Fruit fly (Drosophila melanogaster) whole organism, wandering third instar larva: Measurements from ENCODE around the gene bun.

Experiments used
- CrebA ChIP-seq: fragments of 200-800 bp; sonication (Bioruptor generic); optimal IDR thresholded peaks from 2 replicates; lab custom pipeline; 2016; ENCODE audit warnings: missing biosample characterization, mild to moderate bottlenecking, missing genetic modification characterization, borderline replicate concordance
- Dfd ChIP-seq: fragments of >200 bp; optimal IDR thresholded peaks from 2 replicates; lab custom pipeline; 2017; ENCODE audit warnings: missing biosample characterization, missing genetic modification characterization
- Dif ChIP-seq: fragments of 200-275, 200-300 bp; sonication (Bioruptor generic); optimal IDR thresholded peaks from 2 replicates; lab custom pipeline; 2018; ENCODE audit warnings: missing biosample characterization, missing genetic modification characterization; ENCODE audit not compliant: partially characterized antibody
- GATAd ChIP-seq: sonication (Bioruptor generic); optimal IDR thresholded peaks from 2 replicates; lab custom pipeline; 2016; ENCODE audit warnings: missing biosample characterization, missing genetic modification characterization
- HLH106 ChIP-seq: fragments of 200-800 bp; optimal IDR thresholded peaks from 3 replicates; lab custom pipeline; 2019; ENCODE audit warnings: missing biosample characterization, mild to moderate bottlenecking, missing genetic modification characterization, moderate library complexity
- Hnf4 ChIP-seq: fragments of 200-800 bp; sonication (Bioruptor generic); optimal IDR thresholded peaks from 2 replicates; lab custom pipeline; 2016; ENCODE audit warnings: missing biosample characterization, mild to moderate bottlenecking, missing genetic modification characterization
- Hr78 ChIP-seq: fragments of >200 bp; optimal IDR thresholded peaks from 2 replicates; lab custom pipeline; 2017; ENCODE audit warnings: missing biosample characterization, missing genetic modification characterization
- Hr83 ChIP-seq: fragments of 200-300 bp; sonication (Bioruptor generic); optimal IDR thresholded peaks from 2 replicates; lab custom pipeline; 2016; ENCODE audit warnings: missing biosample characterization, mild to moderate bottlenecking, missing genetic modification characterization, moderate library complexity; ENCODE audit not compliant: poor library complexity, severe bottlenecking
- Myc ChIP-seq: fragments of >200 bp; optimal IDR thresholded peaks from 2 replicates; lab custom pipeline; 2017
- N ChIP-seq: fragments of >200 bp; optimal IDR thresholded peaks from 2 replicates; lab custom pipeline; 2018; ENCODE audit warnings: missing biosample characterization, missing external identifiers, missing genetic modification characterization
- Rel ChIP-seq, 2 experiments: fragments of 200-800 bp; sonication (Bioruptor generic) in 1 of 2; optimal IDR thresholded peaks; 2 replicates in 1 of 2; 3 replicates in 1 of 2; lab custom pipeline; 2016 to 2019; ENCODE audit warnings: mild to moderate bottlenecking in 2 of 2, missing biosample characterization in 2 of 2, missing genetic modification characterization in 2 of 2, moderate library complexity in 1 of 2
- Sp1 ChIP-seq: fragments of 200-800 bp; sonication (Bioruptor generic); optimal IDR thresholded peaks from 3 replicates; lab custom pipeline; 2019; ENCODE audit warnings: missing biosample characterization, mild to moderate bottlenecking, missing genetic modification characterization, moderate library complexity
- Vsx2 ChIP-seq: fragments of 200-300, 225-300 bp; sonication (Bioruptor generic); optimal IDR thresholded peaks from 2 replicates; lab custom pipeline; 2018; ENCODE audit warnings: missing biosample characterization, missing genetic modification characterization; ENCODE audit not compliant: partially characterized antibody
- br ChIP-seq: fragments of 200-800 bp; sonication (Bioruptor generic); optimal IDR thresholded peaks from 2 replicates; lab custom pipeline; 2016; ENCODE audit warnings: missing biosample characterization, missing genetic modification characterization
- brk ChIP-seq: fragments of 200-800 bp; sonication (Bioruptor generic); optimal IDR thresholded peaks from 2 replicates; lab custom pipeline; 2016; ENCODE audit warnings: missing biosample characterization, mild to moderate bottlenecking, missing genetic modification characterization
- dl ChIP-seq, 2 experiments: fragments of 175-275, 200-275 bp in 1 of 2; fragments of 200-275 bp in 1 of 2; sonication (Bioruptor generic); optimal IDR thresholded peaks; lab custom pipeline; 2018; ENCODE audit warnings: mild to moderate bottlenecking in 2 of 2, missing biosample characterization in 2 of 2, missing genetic modification characterization in 2 of 2, moderate library complexity in 2 of 2; ENCODE audit not compliant: partially characterized antibody in 2 of 2, insufficient read depth in 1 of 2
- dsf ChIP-seq: sonication (Bioruptor generic); optimal IDR thresholded peaks from 2 replicates; lab custom pipeline; 2016; ENCODE audit warnings: missing biosample characterization, missing genetic modification characterization, borderline replicate concordance
- foxo ChIP-seq, 2 experiments: fragments of 200-800 bp; sonication (Bioruptor generic); optimal IDR thresholded peaks; 2 replicates in 1 of 2; 3 replicates in 1 of 2; lab custom pipeline; 2016 to 2017; ENCODE audit warnings: missing biosample characterization in 2 of 2, missing genetic modification characterization in 2 of 2
- h ChIP-seq: fragments of 200-800 bp; sonication (Bioruptor generic); optimal IDR thresholded peaks from 3 replicates; lab custom pipeline; 2016; ENCODE audit warnings: missing biosample characterization, mild to moderate bottlenecking, missing genetic modification characterization
- jim ChIP-seq: fragments of 175-275, 200-325 bp; sonication (Bioruptor generic); optimal IDR thresholded peaks from 2 replicates; lab custom pipeline; 2016; ENCODE audit warnings: missing biosample characterization, mild to moderate bottlenecking, missing genetic modification characterization
- psq ChIP-seq: fragments of 200-800 bp; sonication (Bioruptor generic); optimal IDR thresholded peaks from 3 replicates; lab custom pipeline; 2017; ENCODE audit warnings: missing biosample characterization, mild to moderate bottlenecking, missing genetic modification characterization, moderate library complexity
- rgr ChIP-seq: fragments of 200-800 bp; sonication (Bioruptor generic); optimal IDR thresholded peaks from 3 replicates; lab custom pipeline; 2016; ENCODE audit warnings: missing biosample characterization, mild to moderate bottlenecking, missing genetic modification characterization
- sage ChIP-seq: fragments of 200-800 bp; sonication (Bioruptor generic); optimal IDR thresholded peaks from 2 replicates; lab custom pipeline; 2016; ENCODE audit warnings: missing biosample characterization, mild to moderate bottlenecking, missing genetic modification characterization
- sv ChIP-seq: fragments of 200-800 bp; sonication (Bioruptor generic); optimal IDR thresholded peaks from 3 replicates; lab custom pipeline; 2016; ENCODE audit warnings: missing biosample characterization, missing genetic modification characterization
- tai ChIP-seq: sonication (Bioruptor generic); optimal IDR thresholded peaks from 2 replicates; lab custom pipeline; 2016; ENCODE audit warnings: missing biosample characterization, missing genetic modification characterization
- usp ChIP-seq: fragments of >200 bp; optimal IDR thresholded peaks from 2 replicates; lab custom pipeline; 2017; ENCODE audit warnings: missing biosample characterization, missing genetic modification characterization
- woc ChIP-seq: sonication (Bioruptor generic); optimal IDR thresholded peaks from 2 replicates; lab custom pipeline; 2016; ENCODE audit warnings: missing biosample characterization, mild to moderate bottlenecking, missing genetic modification characterization

The bun gene

DNA sequence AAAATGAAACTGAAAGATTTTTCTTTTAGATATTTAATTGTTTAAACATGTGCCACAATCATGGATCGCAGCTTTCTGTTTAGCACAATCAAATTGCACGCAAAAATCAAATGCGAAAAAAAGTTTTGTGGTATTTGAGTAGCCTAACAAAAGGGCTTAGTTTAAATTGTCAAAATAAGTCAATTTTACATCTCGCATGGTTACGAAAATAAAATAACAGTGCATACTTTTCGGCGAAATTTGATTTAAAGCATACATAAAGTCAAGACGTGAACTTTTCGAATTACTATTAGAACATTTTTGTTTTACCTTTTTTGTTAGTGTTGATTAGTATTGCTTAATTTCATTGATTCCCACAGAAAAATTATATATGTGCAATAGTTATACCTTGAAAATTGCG lies 91.4 kb downstream of the bun start (continued):
- TF ChIP-seq dsf (GFP tag; lab: Kevin White, UChicago) (no peak), sv (no peak), h (no peak), N (GFP tag; lab: Kevin White, UChicago) (peak; percentile 49), foxo (GFP tag; optimal IDR thresholded peaks at IDR 0.05; lab: Kevin White, UChicago) (no peak), Dif (GFP tag; lab: Kevin White, UChicago) (no peak), Myc (peak; percentile 85), sage (peak; percentile 17), brk (peak; percentile 42), GATAd (no peak)

DNA sequence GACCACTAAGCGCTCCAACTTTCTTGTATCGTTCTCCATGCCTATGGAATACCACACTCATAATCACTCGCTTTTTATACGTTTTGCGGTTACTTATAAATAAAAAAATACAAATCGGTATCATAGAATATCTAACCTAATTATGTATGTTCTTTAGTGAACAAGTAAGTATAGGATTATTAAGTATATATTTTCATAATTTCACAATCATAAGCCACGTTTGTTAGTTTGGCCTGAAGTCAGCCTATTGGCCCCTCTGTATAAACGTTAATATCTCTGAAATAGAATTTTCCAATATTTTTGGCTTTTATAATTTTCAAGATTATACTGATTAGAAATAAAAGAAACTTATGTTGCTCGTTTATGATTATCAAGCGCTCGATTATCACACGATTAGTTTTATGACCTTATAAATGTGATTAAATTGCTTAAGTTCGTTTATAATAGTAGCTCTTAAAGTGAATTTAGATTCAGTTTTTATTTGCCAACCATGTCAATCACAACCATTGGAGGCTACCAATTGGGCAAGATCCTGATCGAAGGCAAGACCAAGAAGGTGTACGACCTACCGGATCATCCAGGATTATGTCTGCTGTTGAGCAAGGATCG lies 93.1 kb downstream of the bun start, which contains the start of gene CG5418:
TSS of gene CG5418 (minus strand) at position 51 of the 609 bp plus-strand sequence.
- TF ChIP-seq Hnf4 (no peak), Dif (GFP tag; lab: Kevin White, UChicago) (no peak), dl (GFP tag; optimal IDR thresholded peaks at IDR 0.05; lab: Kevin White, UChicago; ENCODE audit: insufficient read depth in 1 of 2, partially characterized antibody in 2 of 2) (no peak), rgr (GFP tag; lab: Kevin White, UChicago) (no peak), psq (GFP tag; lab: Kevin White, UChicago) (no peak)
- TF ChIP-seq, all 38 proteins: peak for 0

dm6 chr2L:12448082-12448621 lies 98.3 kb downstream of the bun start, which contains the start of the genes CG5421 and Oatp33Eb:
CG5421 (minus strand) TSS chr2L:12448132.
Oatp33Eb (plus strand) TSS chr2L:12448484.
- TF ChIP-seq Sp1 (GFP tag; lab: Kevin White, UChicago) (peak; percentile 39), sage (peak; percentile 36), br (GFP tag; lab: Kevin White, UChicago) (no peak), Rel (GFP tag; optimal IDR thresholded peaks at IDR 0.05; lab: Kevin White, UChicago) (no peak), Rel (tag; optimal IDR thresholded peaks at IDR 0.05; lab: Kevin White, UChicago) (no peak), Hr78 (GFP tag; lab: Kevin White, UChicago) (no peak)

- no peak for TF ChIP-seq br (GFP tag; lab: Kevin White, UChicago)
- TF ChIP-seq Myc: no peak
- TF ChIP-seq sage: no peak
- no peak for TF ChIP-seq usp (GFP tag; lab: Kevin White, UChicago)
- peak; percentile 52 for TF ChIP-seq CrebA (GFP tag; lab: Kevin White, UChicago)
- TF ChIP-seq Dfd (GFP tag; lab: Kevin White, UChicago): no peak
- TF ChIP-seq N (GFP tag; lab: Kevin White, UChicago): no peak
- no peak for TF ChIP-seq dl (GFP tag; optimal IDR thresholded peaks at IDR 0.05; lab: Kevin White, UChicago; ENCODE audit: insufficient read depth in 1 of 2, partially characterized antibody in 2 of 2)
- no peak for TF ChIP-seq Rel (GFP tag; optimal IDR thresholded peaks at IDR 0.05; lab: Kevin White, UChicago)
- peak; percentile 65 for TF ChIP-seq Rel (tag; optimal IDR thresholded peaks at IDR 0.05; lab: Kevin White, UChicago)
- no peak for TF ChIP-seq brk
- TF ChIP-seq GATAd: no peak
- TF ChIP-seq h: peak; percentile 5
- TF ChIP-seq jim (GFP tag; lab: Kevin White, UChicago): no peak
Observed at dm6 chr2L:12445743-12446142, 100.7 kb downstream of the bun start, which contains the start of gene Oatp33Ea. Oatp33Ea (minus strand) TSS chr2L:12445924.

DNA sequence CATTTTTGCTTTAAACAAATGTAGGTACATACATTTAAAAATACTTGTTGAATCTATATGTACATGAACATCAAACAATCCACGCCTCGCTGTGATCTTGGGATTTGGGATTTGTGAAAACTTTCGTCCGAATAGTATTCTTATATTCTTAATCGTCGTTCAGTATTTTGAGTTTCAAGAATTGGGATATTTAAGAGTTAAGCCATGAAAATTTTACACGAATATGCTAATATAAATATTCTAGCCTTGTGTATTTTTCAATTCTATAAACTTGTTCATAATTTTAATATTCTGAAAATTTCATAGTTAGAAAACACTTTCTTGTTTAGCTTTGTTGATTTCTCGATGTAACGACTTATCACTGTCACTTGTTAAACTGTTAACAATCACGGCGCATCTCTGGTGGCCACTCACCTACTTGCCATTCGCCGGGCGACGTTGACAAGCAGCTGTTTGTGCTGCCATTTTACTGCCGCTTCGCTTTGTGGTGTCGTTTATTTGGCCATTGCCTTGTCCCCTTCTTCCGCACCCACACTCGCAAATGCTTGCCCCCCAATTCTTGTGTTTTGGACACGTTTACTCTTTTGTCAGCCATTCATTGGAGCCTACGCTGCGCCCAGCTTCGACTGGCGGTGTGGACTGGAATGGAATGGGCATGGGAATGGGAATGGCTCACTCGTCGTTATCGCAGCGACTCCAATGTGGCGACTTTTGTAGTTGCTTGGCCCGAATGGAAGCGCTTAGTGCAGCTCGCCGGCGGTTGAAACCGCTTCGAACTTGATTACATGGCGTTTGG lies 110.2 kb downstream of the bun start:
- peak; percentile 77 for TF ChIP-seq woc (GFP tag; lab: Kevin White, UChicago)
- TF ChIP-seq dsf (GFP tag; lab: Kevin White, UChicago): no peak
- TF ChIP-seq Vsx2: no peak
- peak; percentile 98 for TF ChIP-seq psq (GFP tag; lab: Kevin White, UChicago)
- TF ChIP-seq Hr83: peak; percentile 34
- TF ChIP-seq rgr (GFP tag; lab: Kevin White, UChicago): peak; percentile 27
- no peak for TF ChIP-seq tai (GFP tag; lab: Kevin White, UChicago)
- TF ChIP-seq brk: no peak
- TF ChIP-seq HLH106: no peak
- no peak for TF ChIP-seq Rel (GFP tag; optimal IDR thresholded peaks at IDR 0.05; lab: Kevin White, UChicago)
- peak; percentile 45 for TF ChIP-seq Rel (tag; optimal IDR thresholded peaks at IDR 0.05; lab: Kevin White, UChicago)
- peak; percentile 70 for TF ChIP-seq Myc
